Fruit fly (Drosophila melanogaster): Measurements from ENCODE around the gene CG31848.

The CG31848 gene

dm6 chr2L:13290276-13291065 lies 24.8 kb upstream of the CG31848 start (continued):
- TF ChIP-seq CTCF (GFP tag; optimal IDR thresholded peaks at IDR 0.05): peak; percentile 61
- TF ChIP-seq exex (tag; optimal IDR thresholded peaks at IDR 0.05): peak; percentile 89
- TF ChIP-seq BtbVII (GFP tag; optimal IDR thresholded peaks at IDR 0.05): peak; percentile 89
- peak; percentile 76 for TF ChIP-seq sna (GFP tag; IDR thresholded peaks at IDR 0.05; ENCODE audit: partially characterized antibody)
- peak; percentile 50 for TF ChIP-seq Atf3 (GFP tag; optimal IDR thresholded peaks at IDR 0.05)
- TF ChIP-seq Trl (optimal IDR thresholded peaks at IDR 0.05): peak; percentile 80 to 93
- no peak for TF ChIP-seq Trl (GFP tag; optimal IDR thresholded peaks at IDR 0.05)
- no peak for TF ChIP-seq CG3065 (GFP tag; optimal IDR thresholded peaks at IDR 0.05)
- no peak for TF ChIP-seq Hsf (GFP tag; optimal IDR thresholded peaks at IDR 0.05)
- peak; percentile 95 for TF ChIP-seq chinmo (GFP tag; IDR thresholded peaks at IDR 0.05; ENCODE audit: partially characterized antibody)
- no peak for TF ChIP-seq cg (GFP tag; optimal IDR thresholded peaks at IDR 0.05)
- TF ChIP-seq Dref (GFP tag; IDR thresholded peaks at IDR 0.05): no peak
- TF ChIP-seq CG10321 (GFP tag; IDR thresholded peaks at IDR 0.05): peak; percentile 67; the same call in 1 of the 2 replicates
- peak; percentile 21 for TF ChIP-seq yki (optimal IDR thresholded peaks at IDR 0.05)
- TF ChIP-seq peb (GFP tag; IDR thresholded peaks at IDR 0.05): no peak
- TF ChIP-seq CG31388 (GFP tag; optimal IDR thresholded peaks at IDR 0.05): no peak
- peak; percentile 91 for TF ChIP-seq nau (GFP tag; optimal IDR thresholded peaks at IDR 0.05)
- TF ChIP-seq Drgx (GFP tag; IDR thresholded peaks at IDR 0.05): no peak
- no peak for TF ChIP-seq CG11456 (GFP tag; IDR thresholded peaks at IDR 0.05)
- no peak for TF ChIP-seq Spps (tag; optimal IDR thresholded peaks at IDR 0.05)
- peak; percentile 83 for TF ChIP-seq gcm (GFP tag; optimal IDR thresholded peaks at IDR 0.05)
- peak; percentile 95 for TF ChIP-seq CG7987 (GFP tag; optimal IDR thresholded peaks at IDR 0.05)
- TF ChIP-seq Lpt (GFP tag; optimal IDR thresholded peaks at IDR 0.05): no peak
- TF ChIP-seq emc (GFP tag; optimal IDR thresholded peaks at IDR 0.05): no peak
- TF ChIP-seq CG13424 (tag; optimal IDR thresholded peaks at IDR 0.05): peak; percentile 78
- peak; percentile 78 for TF ChIP-seq Hand (GFP tag; optimal IDR thresholded peaks at IDR 0.05)
- no peak for TF ChIP-seq da (GFP tag; optimal IDR thresholded peaks at IDR 0.05)
- peak; percentile 81; the same call in 1 of the 2 replicates for TF ChIP-seq seq (GFP tag; IDR thresholded peaks at IDR 0.05)
- peak; percentile 70 for TF ChIP-seq CG13287 (GFP tag; IDR thresholded peaks at IDR 0.05; ENCODE audit: partially characterized antibody)
- peak; percentile 90 for TF ChIP-seq sens (GFP tag)
- TF ChIP-seq btn (GFP tag; optimal IDR thresholded peaks at IDR 0.05): no peak
- TF ChIP-seq CG3163 (GFP tag; optimal IDR thresholded peaks at IDR 0.05): peak; percentile 98
- peak; percentile 88 for TF ChIP-seq HHEX (GFP tag; optimal IDR thresholded peaks at IDR 0.05)
- no peak for TF ChIP-seq Hr39 (optimal IDR thresholded peaks at IDR 0.05)
- TF ChIP-seq CG11695 (GFP tag; IDR thresholded peaks at IDR 0.05): peak; percentile 73
- TF ChIP-seq HmgD (GFP tag; optimal IDR thresholded peaks at IDR 0.05): no peak
- TF ChIP-seq CG4854 (GFP tag; optimal IDR thresholded peaks at IDR 0.05): peak; percentile 30
- TF ChIP-seq ab (GFP tag; optimal IDR thresholded peaks at IDR 0.05): no peak
- TF ChIP-seq cas (GFP tag; IDR thresholded peaks at IDR 0.05): no peak
- TF ChIP-seq CG8924 (tag; optimal IDR thresholded peaks at IDR 0.05): peak; percentile 74
- peak; percentile 66 for TF ChIP-seq Dbx (GFP tag; IDR thresholded peaks at IDR 0.05)
- TF ChIP-seq PHDP (tag; optimal IDR thresholded peaks at IDR 0.05): peak; percentile 94
- TF ChIP-seq schlank (tag; optimal IDR thresholded peaks at IDR 0.05): peak; percentile 91
- no peak for TF ChIP-seq CG17612 (GFP tag; IDR thresholded peaks at IDR 0.05)
- TF ChIP-seq CG32767 (GFP tag; IDR thresholded peaks at IDR 0.05): no peak
- TF ChIP-seq CG10147 (GFP tag; optimal IDR thresholded peaks at IDR 0.05): peak; percentile 72
- TF ChIP-seq Scr (GFP tag; IDR thresholded peaks at IDR 0.05; ENCODE audit: partially characterized antibody): peak; percentile 50
- TF ChIP-seq tin (GFP tag; optimal IDR thresholded peaks at IDR 0.05): no peak
- TF ChIP-seq tio (GFP tag; optimal IDR thresholded peaks at IDR 0.05): no peak
- TF ChIP-seq D (optimal IDR thresholded peaks at IDR 0.05): no peak
- TF ChIP-seq D (GFP tag; optimal IDR thresholded peaks at IDR 0.05): peak; percentile 51
- TF ChIP-seq dan (GFP tag; IDR thresholded peaks at IDR 0.05): no peak
